Worm (Caenorhabditis elegans) whole organism, L2 larva: ENCODE measurements around the gene R03H10.7.

Source experiments
- C34F6.9 ChIP-seq: fragments of 150-350 bp; optimal IDR thresholded peaks from 2 replicates; lab custom pipeline; 2014; ENCODE audit warnings: missing biosample characterization, missing genetic modification characterization
- ama-1 ChIP-seq: fragments of 150-350 bp; optimal IDR thresholded peaks from 2 replicates; lab custom pipeline; 2018; ENCODE audit warnings: inconsistent platforms
- lin-11 ChIP-seq: fragments of 150-350 bp; sonication (generic microtip); optimal IDR thresholded peaks from 2 replicates; lab custom pipeline; 2014; ENCODE audit warnings: missing biosample characterization, missing genetic modification characterization, inconsistent platforms, mixed read lengths
- lsy-2 ChIP-seq, 2 experiments: fragments of 150-350 bp in 1 of 2; sonication (generic microtip) in 1 of 2; optimal IDR thresholded peaks; 2 replicates each; lab custom pipeline; 2014 to 2017; ENCODE audit warnings: missing biosample characterization in 2 of 2, missing genetic modification characterization in 2 of 2
- nhr-23 ChIP-seq: fragments of 150-350 bp; optimal IDR thresholded peaks from 2 replicates; lab custom pipeline; 2014; ENCODE audit warnings: missing biosample characterization, missing genetic modification reagents, missing genetic modification characterization
- nhr-25 ChIP-seq: fragments of 150-350 bp; sonication (generic microtip); optimal IDR thresholded peaks from 3 replicates; lab custom pipeline; 2014; ENCODE audit warnings: missing biosample characterization, missing genetic modification characterization
- sem-4 ChIP-seq: fragments of 150-350 bp; optimal IDR thresholded peaks from 2 replicates; lab custom pipeline; 2014; ENCODE audit warnings: missing biosample characterization, missing genetic modification reagents, missing genetic modification characterization
- unc-39 ChIP-seq: fragments of 150-350 bp; optimal IDR thresholded peaks from 2 replicates; lab custom pipeline; 2014; ENCODE audit warnings: missing biosample characterization, missing genetic modification characterization
- unc-62 ChIP-seq: fragments of 150-350 bp; optimal IDR thresholded peaks from 2 replicates; lab custom pipeline; 2014; ENCODE audit warnings: missing biosample characterization, missing genetic modification reagents, missing genetic modification characterization

- TF ChIP-seq ama-1 (lab: Kevin White, UChicago) (no peak), nhr-23 (tag; lab: Kevin White, UChicago) (no peak), unc-62 (no peak), nhr-25 (tag; lab: Kevin White, UChicago) (no peak), sem-4 (tag; lab: Kevin White, UChicago) (no peak), lsy-2 (tag; optimal IDR thresholded peaks at IDR 0.05; lab: Kevin White, UChicago) (no peak), C34F6.9 (tag; lab: Kevin White, UChicago) (no peak), lin-11 (tag; lab: Kevin White, UChicago) (no peak), unc-39 (tag; lab: Kevin White, UChicago) (no peak)
Observed at ce11 chrII:4167833-4168232, 10.9 kb downstream of the R03H10.7 start.
